Worm (Caenorhabditis elegans) whole organism, L4 larva: ENCODE results near the gene T05A8.7.

ENCODE experiments used
- F37D6.2 ChIP-seq: sonication (generic microtip); optimal IDR thresholded peaks from 2 replicates; lab custom pipeline; 2016; ENCODE audit warnings: mild to moderate bottlenecking, missing genetic modification characterization, missing compliant biosample characterization
- T20F7.1 ChIP-seq: fragments of 200-800 bp; sonication (Bioruptor generic); optimal IDR thresholded peaks from 2 replicates; lab custom pipeline; 2018; ENCODE audit warnings: mild to moderate bottlenecking, missing genetic modification characterization, missing compliant biosample characterization
- T26A8.4 ChIP-seq: fragments of 200-800 bp; sonication (Bioruptor generic); IDR thresholded peaks from 2 replicates; pipeline ENCODE4 v1.3.6; 2022; ENCODE audit warnings: missing genetic modification characterization, missing compliant biosample characterization
- ZK337.2 ChIP-seq: fragments of 200-800 bp; sonication (Bioruptor generic); IDR thresholded peaks from 2 replicates; pipeline ENCODE4 v1.3.6; 2022; ENCODE audit warnings: missing genetic modification reagents, missing genetic modification characterization, missing compliant biosample characterization
- aha-1 ChIP-seq: fragments of 150-350 bp; peaks from one replicate; lab custom pipeline; 2014; ENCODE audit warnings: missing biosample characterization, missing genetic modification characterization
- ceh-28 ChIP-seq: fragments of 150-350 bp; optimal IDR thresholded peaks from 2 replicates; lab custom pipeline; 2014; ENCODE audit warnings: missing biosample characterization, missing genetic modification reagents, missing genetic modification characterization
- ceh-32 ChIP-seq: sonication (generic microtip); optimal IDR thresholded peaks from 2 replicates; lab custom pipeline; 2016; ENCODE audit warnings: mild to moderate bottlenecking, missing genetic modification characterization, missing compliant biosample characterization; ENCODE audit not compliant: poor library complexity
- ceh-44 ChIP-seq: fragments of 200-800 bp; sonication (Bioruptor generic); IDR thresholded peaks from 2 replicates; pipeline ENCODE4 v1.3.6; 2022; ENCODE audit warnings: missing genetic modification reagents, missing genetic modification characterization, missing compliant biosample characterization
- dmd-6 ChIP-seq: fragments of 200-800 bp; sonication (Bioruptor generic); IDR thresholded peaks from 2 replicates; pipeline ENCODE4 v1.3.6; 2022; ENCODE audit warnings: missing genetic modification reagents, missing genetic modification characterization, missing compliant biosample characterization
- dmd-9 ChIP-seq: fragments of 200-800 bp; sonication (Bioruptor generic); IDR thresholded peaks from 2 replicates; pipeline ENCODE4 v1.3.6; 2022; ENCODE audit warnings: missing genetic modification reagents, missing genetic modification characterization, missing compliant biosample characterization
- dpl-1 ChIP-seq: fragments of 150-350 bp; optimal IDR thresholded peaks from 2 replicates; lab custom pipeline; 2014; ENCODE audit warnings: missing biosample characterization, missing genetic modification reagents, missing genetic modification characterization
- duxl-1 ChIP-seq: sonication (generic microtip); optimal IDR thresholded peaks from 2 replicates; lab custom pipeline; 2016; ENCODE audit warnings: mild to moderate bottlenecking, missing genetic modification characterization, moderate library complexity, missing compliant biosample characterization; ENCODE audit not compliant: poor library complexity
- egl-43 ChIP-seq: fragments of 200-800 bp; sonication (Bioruptor generic); IDR thresholded peaks from 2 replicates; pipeline ENCODE4 v1.3.6; 2022; ENCODE audit warnings: missing genetic modification reagents, missing genetic modification characterization, missing compliant biosample characterization
- fos-1 ChIP-seq: fragments of 150-350 bp; optimal IDR thresholded peaks from 2 replicates; lab custom pipeline; 2014; ENCODE audit warnings: missing biosample characterization, missing genetic modification characterization
- hif-1 ChIP-seq, 2 experiments: sonication (generic microtip); optimal IDR thresholded peaks; 2 replicates each; lab custom pipeline; 2016 to 2017; ENCODE audit warnings: missing compliant biosample characterization in 2 of 2, missing genetic modification characterization in 2 of 2, missing genetic modification reagents in 2 of 2, missing genotype in 2 of 2, mild to moderate bottlenecking in 1 of 2
- hlh-11 ChIP-seq: fragments of 200-800 bp; sonication (Bioruptor generic); optimal IDR thresholded peaks from 2 replicates; lab custom pipeline; 2018; ENCODE audit warnings: mild to moderate bottlenecking, missing genetic modification characterization, missing compliant biosample characterization
- hlh-30 ChIP-seq: sonication (generic microtip); optimal IDR thresholded peaks from 2 replicates; lab custom pipeline; 2017; ENCODE audit warnings: antibody characterized with exemption, mild to moderate bottlenecking, missing genetic modification characterization, missing compliant biosample characterization; ENCODE audit not compliant: insufficient read depth
- hmg-1.1 ChIP-seq: fragments of 200-800 bp; sonication (Bioruptor generic); IDR thresholded peaks from 2 replicates; pipeline ENCODE4 v1.3.6; 2022; ENCODE audit warnings: missing genetic modification reagents, missing genetic modification characterization, missing compliant biosample characterization
- jun-1 ChIP-seq: fragments of 150-350 bp; optimal IDR thresholded peaks from 2 replicates; lab custom pipeline; 2014; ENCODE audit warnings: missing biosample characterization, missing genetic modification reagents, missing genetic modification characterization
- lin-38 ChIP-seq: fragments of 200-800 bp; sonication (Bioruptor generic); IDR thresholded peaks from 2 replicates; pipeline ENCODE4 v1.3.6; 2022; ENCODE audit warnings: missing genetic modification reagents, missing genetic modification characterization, missing compliant biosample characterization
- lin-39 ChIP-seq: fragments of 150-350 bp; optimal IDR thresholded peaks from 2 replicates; lab custom pipeline; 2014; ENCODE audit warnings: missing biosample characterization, missing genetic modification reagents, missing genetic modification characterization
- lsy-2 ChIP-seq, 2 experiments: fragments of 150-350 bp in 1 of 2; sonication (generic microtip) in 1 of 2; optimal IDR thresholded peaks; 2 replicates each; lab custom pipeline; 2014 to 2017; ENCODE audit warnings: missing biosample characterization in 2 of 2, missing genetic modification characterization in 2 of 2
- madf-5 ChIP-seq, 2 experiments: fragments of 200-800 bp; sonication (Bioruptor generic); IDR thresholded peaks; 2 replicates each; pipeline ENCODE4 v1.3.6; 2022; ENCODE audit warnings: missing compliant biosample characterization in 2 of 2, missing genetic modification characterization in 2 of 2
- mdl-1 ChIP-seq, 2 experiments: fragments of 150-350 bp in 1 of 2; sonication (generic microtip) in 1 of 2; optimal IDR thresholded peaks; 2 replicates each; lab custom pipeline; 2014 to 2017; ENCODE audit warnings: missing biosample characterization in 2 of 2, missing genetic modification characterization in 2 of 2
- mep-1 ChIP-seq: fragments of 150-350 bp; sonication (generic microtip); optimal IDR thresholded peaks from 3 replicates; lab custom pipeline; 2014; ENCODE audit warnings: missing biosample characterization, missing genetic modification characterization
- mes-2 ChIP-seq: sonication (generic microtip); optimal IDR thresholded peaks from 2 replicates; lab custom pipeline; 2016; ENCODE audit warnings: missing genotype, mild to moderate bottlenecking, missing genetic modification characterization, missing compliant biosample characterization; ENCODE audit not compliant: poor library complexity, severe bottlenecking
- mxl-2 ChIP-seq: fragments of 200-800 bp; sonication (Bioruptor generic); conservative IDR thresholded peaks from 2 replicates; pipeline ENCODE4 v1.3.6; 2022; ENCODE audit warnings: missing genetic modification reagents, missing genetic modification characterization, missing compliant biosample characterization
- nhr-10 ChIP-seq: fragments of 150-350 bp; optimal IDR thresholded peaks from 2 replicates; lab custom pipeline; 2014; ENCODE audit warnings: missing biosample characterization, missing genetic modification characterization
- nhr-102 ChIP-seq: sonication (generic microtip); optimal IDR thresholded peaks from 2 replicates; lab custom pipeline; 2016; ENCODE audit warnings: mild to moderate bottlenecking, missing genetic modification characterization, moderate library complexity, missing compliant biosample characterization
- nhr-11 ChIP-seq: fragments of 150-350 bp; optimal IDR thresholded peaks from 2 replicates; lab custom pipeline; 2014; ENCODE audit warnings: missing biosample characterization, missing genetic modification characterization
- nhr-25 ChIP-seq: sonication (generic microtip); optimal IDR thresholded peaks from 2 replicates; lab custom pipeline; 2017; ENCODE audit warnings: missing genetic modification characterization, mild to moderate bottlenecking, missing compliant biosample characterization, antibody characterized with exemption, moderate library complexity, borderline replicate concordance; ENCODE audit not compliant: insufficient read depth
- nhr-6 ChIP-seq: fragments of 150-350 bp; optimal IDR thresholded peaks from 2 replicates; lab custom pipeline; 2014; ENCODE audit warnings: missing biosample characterization, missing genetic modification characterization
- nhr-76 ChIP-seq: fragments of 150-350 bp; optimal IDR thresholded peaks from 2 replicates; lab custom pipeline; 2014; ENCODE audit warnings: missing biosample characterization, missing genetic modification characterization
- pha-4 ChIP-seq, 2 experiments: fragments of 150-350 bp in 1 of 2; fragments of 200-800 bp in 1 of 2; sonication (Bioruptor generic) in 1 of 2; IDR thresholded peaks in 1 of 2; optimal IDR thresholded peaks in 1 of 2; 2 replicates each; pipeline versions ENCODE4 v1.3.6 to Lab custom; 2014 to 2022; ENCODE audit warnings: missing genetic modification characterization in 2 of 2, missing genetic modification reagents in 2 of 2, missing biosample characterization in 1 of 2, missing compliant biosample characterization in 1 of 2
- pqm-1 ChIP-seq: sonication (generic microtip); optimal IDR thresholded peaks from 2 replicates; lab custom pipeline; 2017; ENCODE audit warnings: missing biosample characterization, missing genetic modification characterization
- saeg-2 ChIP-seq: fragments of 200-800 bp; sonication (Bioruptor generic); IDR thresholded peaks from 2 replicates; pipeline ENCODE4 v1.3.6; 2022; ENCODE audit warnings: missing genetic modification reagents, missing genetic modification characterization, missing compliant biosample characterization
- skn-1 ChIP-seq: fragments of 150-350 bp; optimal IDR thresholded peaks from 2 replicates; lab custom pipeline; 2014; ENCODE audit warnings: missing biosample characterization, missing genetic modification characterization
- unc-62 ChIP-seq, 3 experiments: fragments of 150-350 bp in 1 of 3; sonication (generic microtip); optimal IDR thresholded peaks in 2 of 3; peaks in 1 of 3; 1 replicate in 1 of 3; 2 replicates in 2 of 3; lab custom pipeline; 2014 to 2017; ENCODE audit warnings: missing biosample characterization in 3 of 3, missing genetic modification characterization in 3 of 3, missing genetic modification reagents in 3 of 3, missing genotype in 1 of 3
- vab-7 ChIP-seq: fragments of 200-800 bp; sonication (Bioruptor generic); IDR thresholded peaks from 2 replicates; pipeline ENCODE4 v1.3.6; 2022; ENCODE audit warnings: missing genetic modification reagents, missing genetic modification characterization, missing compliant biosample characterization
- zag-1 ChIP-seq: fragments of 150-350 bp; optimal IDR thresholded peaks from 2 replicates; lab custom pipeline; 2014; ENCODE audit warnings: missing biosample characterization, missing genetic modification characterization
- zfp-3 ChIP-seq: fragments of 200-800 bp; sonication (Bioruptor generic); conservative IDR thresholded peaks from 2 replicates; pipeline ENCODE4 v1.3.6; 2022; ENCODE audit warnings: missing genetic modification reagents, missing genetic modification characterization, missing compliant biosample characterization

The T05A8.7 gene

ce11 chrII:2735644-2736043 is 6.5 kb downstream of the T05A8.7 start (continued):
- no peak for TF ChIP-seq nhr-11 (tag; lab: Kevin White, UChicago)
- no peak for TF ChIP-seq mxl-2 (GFP tag; lab: Robert Waterston, UW)
- no peak for TF ChIP-seq nhr-10
- no peak for TF ChIP-seq saeg-2 (GFP tag; lab: Robert Waterston, UW)

- no peak for TF ChIP-seq ceh-32 (tag; lab: Kevin White, UChicago)
- TF ChIP-seq F37D6.2 (tag; lab: Kevin White, UChicago), result no peak
- no peak for TF ChIP-seq mep-1
- TF ChIP-seq lin-38 (GFP tag; lab: Robert Waterston, UW), result no peak
- no peak for TF ChIP-seq zag-1
- TF ChIP-seq skn-1 (tag; lab: Kevin White, UChicago), result no peak
- no peak for TF ChIP-seq jun-1 (tag; lab: Kevin White, UChicago)
- no peak for TF ChIP-seq ZK337.2 (GFP tag; lab: Robert Waterston, UW)
- TF ChIP-seq, all 104 proteins: peak for 0
These were observed 7.0 kb downstream of the T05A8.7 start, which contains the start of gene wdr-31 for ce11 chrII:2735192-2735591. Gene wdr-31 (minus strand): TSS chrII:2735292.

ce11 chrII:2734735-2735134 is 7.4 kb downstream of the T05A8.7 start:
- TF ChIP-seq dmd-6 (GFP tag; lab: Robert Waterston, UW), result 0 out of 2 replicates have a peak, but pooled peaks have one; percentile 8
- peak in 1 of 2 experiments; percentile 30 for TF ChIP-seq lsy-2 (tag; optimal IDR thresholded peaks at IDR 0.05; lab: Kevin White, UChicago)
- peak; percentile 59 for TF ChIP-seq mes-2
- no peak for TF ChIP-seq pha-4 (GFP tag; IDR thresholded peaks at IDR 0.05; lab: Robert Waterston, UW)
- TF ChIP-seq pha-4 (tag; optimal IDR thresholded peaks at IDR 0.05; lab: Kevin White, UChicago), result no peak
- TF ChIP-seq ceh-28 (tag; lab: Kevin White, UChicago), result no peak
- TF ChIP-seq dpl-1, result no peak
- peak; percentile 46 for TF ChIP-seq hlh-30 (tag; lab: Kevin White, UChicago)
- 0 out of 2 replicates have a peak, but pooled peaks have one; percentile 44 for TF ChIP-seq dmd-9 (GFP tag; lab: Robert Waterston, UW)
- TF ChIP-seq duxl-1 (tag; lab: Kevin White, UChicago), result peak; percentile 84
- TF ChIP-seq nhr-25, result peak; percentile 15
- TF ChIP-seq hmg-1.1, result peak; percentile 72
- TF ChIP-seq zfp-3 (GFP tag; lab: Robert Waterston, UW), result no peak
- no peak for TF ChIP-seq pqm-1 (tag; lab: Kevin White, UChicago)
- TF ChIP-seq ceh-44 (GFP tag; lab: Robert Waterston, UW), result no peak
- no peak for TF ChIP-seq T20F7.1 (GFP tag; lab: Kevin White, UChicago)
- TF ChIP-seq nhr-6 (tag; lab: Kevin White, UChicago), result peak; percentile 26
- no peak for TF ChIP-seq madf-5 (GFP tag; IDR thresholded peaks at IDR 0.05; lab: Robert Waterston, UW)
- no peak for TF ChIP-seq hif-1 (tag; optimal IDR thresholded peaks at IDR 0.05; lab: Kevin White, UChicago)
- TF ChIP-seq aha-1 (tag; lab: Kevin White, UChicago), result peak; percentile 70
- no peak for TF ChIP-seq vab-7
- TF ChIP-seq egl-43 (GFP tag; lab: Robert Waterston, UW), result 0 out of 2 replicates have a peak, but pooled peaks have one; percentile 7
- no peak for TF ChIP-seq fos-1 (tag; lab: Kevin White, UChicago)
- peak in 1 of 2 experiments; percentile 47 for TF ChIP-seq unc-62 (GFP tag; optimal IDR thresholded peaks at IDR 0.05 in 1 of 2; lab: Kevin White, UChicago)
- TF ChIP-seq unc-62 (tag; optimal IDR thresholded peaks at IDR 0.05; lab: Kevin White, UChicago), result no peak
- no peak for TF ChIP-seq nhr-10
- no peak for TF ChIP-seq nhr-76 (tag; lab: Kevin White, UChicago)
- TF ChIP-seq mep-1, result peak; percentile 64
- TF ChIP-seq nhr-102 (tag; lab: Kevin White, UChicago), result no peak
- peak; percentile 21 for TF ChIP-seq hlh-11
- peak; percentile 28 to 37 for TF ChIP-seq mdl-1 (tag; optimal IDR thresholded peaks at IDR 0.05; lab: Kevin White, UChicago)
- no peak for TF ChIP-seq T26A8.4
- TF ChIP-seq lin-39 (tag; lab: Kevin White, UChicago), result no peak
